Fruit fly (Drosophila melanogaster) whole organism, wandering third instar larva: ENCODE data around the gene CG42705.
A peak's percentile ranks its signal among the peaks of the same experiment; 100 is the strongest.

ENCODE experiments used
- Abd-B ChIP-seq: fragments of >200 bp; optimal IDR thresholded peaks from 2 replicates; lab custom pipeline; 2017; ENCODE audit warnings: missing biosample characterization, missing genetic modification characterization
- CG9705 ChIP-seq: fragments of 200-800 bp; sonication (Bioruptor generic); optimal IDR thresholded peaks from 2 replicates; lab custom pipeline; 2018; ENCODE audit warnings: missing biosample characterization, mild to moderate bottlenecking, missing genetic modification characterization
- CrebA ChIP-seq: fragments of 200-800 bp; sonication (Bioruptor generic); optimal IDR thresholded peaks from 2 replicates; lab custom pipeline; 2016; ENCODE audit warnings: missing biosample characterization, mild to moderate bottlenecking, missing genetic modification characterization, borderline replicate concordance
- Dfd ChIP-seq: fragments of >200 bp; optimal IDR thresholded peaks from 2 replicates; lab custom pipeline; 2017; ENCODE audit warnings: missing biosample characterization, missing genetic modification characterization
- Dif ChIP-seq: fragments of 200-275, 200-300 bp; sonication (Bioruptor generic); optimal IDR thresholded peaks from 2 replicates; lab custom pipeline; 2018; ENCODE audit warnings: missing biosample characterization, missing genetic modification characterization; ENCODE audit not compliant: partially characterized antibody
- GATAd ChIP-seq: sonication (Bioruptor generic); optimal IDR thresholded peaks from 2 replicates; lab custom pipeline; 2016; ENCODE audit warnings: missing biosample characterization, missing genetic modification characterization
- HLH106 ChIP-seq: fragments of 200-800 bp; optimal IDR thresholded peaks from 3 replicates; lab custom pipeline; 2019; ENCODE audit warnings: missing biosample characterization, mild to moderate bottlenecking, missing genetic modification characterization, moderate library complexity
- Hnf4 ChIP-seq: fragments of 200-800 bp; sonication (Bioruptor generic); optimal IDR thresholded peaks from 2 replicates; lab custom pipeline; 2016; ENCODE audit warnings: missing biosample characterization, mild to moderate bottlenecking, missing genetic modification characterization
- Hr78 ChIP-seq: fragments of >200 bp; optimal IDR thresholded peaks from 2 replicates; lab custom pipeline; 2017; ENCODE audit warnings: missing biosample characterization, missing genetic modification characterization
- Hr83 ChIP-seq: fragments of 200-300 bp; sonication (Bioruptor generic); optimal IDR thresholded peaks from 2 replicates; lab custom pipeline; 2016; ENCODE audit warnings: missing biosample characterization, mild to moderate bottlenecking, missing genetic modification characterization, moderate library complexity; ENCODE audit not compliant: poor library complexity, severe bottlenecking
- Jra ChIP-seq: sonication (Bioruptor generic); optimal IDR thresholded peaks from 2 replicates; lab custom pipeline; 2016; ENCODE audit warnings: missing biosample characterization, missing genetic modification characterization
- Mio ChIP-seq: sonication (Bioruptor generic); optimal IDR thresholded peaks from 2 replicates; lab custom pipeline; 2016; ENCODE audit warnings: missing biosample characterization, missing genetic modification characterization
- Myc ChIP-seq: fragments of >200 bp; optimal IDR thresholded peaks from 2 replicates; lab custom pipeline; 2017
- N ChIP-seq: fragments of >200 bp; optimal IDR thresholded peaks from 2 replicates; lab custom pipeline; 2018; ENCODE audit warnings: missing biosample characterization, missing external identifiers, missing genetic modification characterization
- OdsH ChIP-seq: fragments of 200-800 bp; sonication (Bioruptor generic); optimal IDR thresholded peaks from 2 replicates; lab custom pipeline; 2016; ENCODE audit warnings: missing biosample characterization, mild to moderate bottlenecking, missing genetic modification characterization
- Rel ChIP-seq, 2 experiments: fragments of 200-800 bp; sonication (Bioruptor generic) in 1 of 2; optimal IDR thresholded peaks; 2 replicates in 1 of 2; 3 replicates in 1 of 2; lab custom pipeline; 2016 to 2019; ENCODE audit warnings: mild to moderate bottlenecking in 2 of 2, missing biosample characterization in 2 of 2, missing genetic modification characterization in 2 of 2, moderate library complexity in 1 of 2
- Sp1 ChIP-seq: fragments of 200-800 bp; sonication (Bioruptor generic); optimal IDR thresholded peaks from 3 replicates; lab custom pipeline; 2019; ENCODE audit warnings: missing biosample characterization, mild to moderate bottlenecking, missing genetic modification characterization, moderate library complexity
- Vsx2 ChIP-seq: fragments of 200-300, 225-300 bp; sonication (Bioruptor generic); optimal IDR thresholded peaks from 2 replicates; lab custom pipeline; 2018; ENCODE audit warnings: missing biosample characterization, missing genetic modification characterization; ENCODE audit not compliant: partially characterized antibody
- br ChIP-seq: fragments of 200-800 bp; sonication (Bioruptor generic); optimal IDR thresholded peaks from 2 replicates; lab custom pipeline; 2016; ENCODE audit warnings: missing biosample characterization, missing genetic modification characterization
- brk ChIP-seq: fragments of 200-800 bp; sonication (Bioruptor generic); optimal IDR thresholded peaks from 2 replicates; lab custom pipeline; 2016; ENCODE audit warnings: missing biosample characterization, mild to moderate bottlenecking, missing genetic modification characterization
- dl ChIP-seq, 2 experiments: fragments of 175-275, 200-275 bp in 1 of 2; fragments of 200-275 bp in 1 of 2; sonication (Bioruptor generic); optimal IDR thresholded peaks; lab custom pipeline; 2018; ENCODE audit warnings: mild to moderate bottlenecking in 2 of 2, missing biosample characterization in 2 of 2, missing genetic modification characterization in 2 of 2, moderate library complexity in 2 of 2; ENCODE audit not compliant: partially characterized antibody in 2 of 2, insufficient read depth in 1 of 2
- dmrt93B ChIP-seq: fragments of 200-800 bp; sonication (Bioruptor generic); optimal IDR thresholded peaks from 2 replicates; lab custom pipeline; 2018; ENCODE audit warnings: missing biosample characterization, mild to moderate bottlenecking, missing genetic modification characterization
- dsf ChIP-seq: sonication (Bioruptor generic); optimal IDR thresholded peaks from 2 replicates; lab custom pipeline; 2016; ENCODE audit warnings: missing biosample characterization, missing genetic modification characterization, borderline replicate concordance
- ey ChIP-seq: fragments of 200-800 bp; sonication (Bioruptor generic); optimal IDR thresholded peaks from 2 replicates; lab custom pipeline; 2016; ENCODE audit warnings: missing biosample characterization, missing genetic modification characterization
- foxo ChIP-seq, 2 experiments: fragments of 200-800 bp; sonication (Bioruptor generic); optimal IDR thresholded peaks; 2 replicates in 1 of 2; 3 replicates in 1 of 2; lab custom pipeline; 2016 to 2017; ENCODE audit warnings: missing biosample characterization in 2 of 2, missing genetic modification characterization in 2 of 2
- fru ChIP-seq: fragments of 200-800 bp; sonication (Bioruptor generic); optimal IDR thresholded peaks from 3 replicates; lab custom pipeline; 2016; ENCODE audit warnings: missing biosample characterization, mild to moderate bottlenecking, missing genetic modification characterization
- h ChIP-seq: fragments of 200-800 bp; sonication (Bioruptor generic); optimal IDR thresholded peaks from 3 replicates; lab custom pipeline; 2016; ENCODE audit warnings: missing biosample characterization, mild to moderate bottlenecking, missing genetic modification characterization
- jim ChIP-seq: fragments of 175-275, 200-325 bp; sonication (Bioruptor generic); optimal IDR thresholded peaks from 2 replicates; lab custom pipeline; 2016; ENCODE audit warnings: missing biosample characterization, mild to moderate bottlenecking, missing genetic modification characterization
- lola ChIP-seq: fragments of >200 bp; optimal IDR thresholded peaks from 2 replicates; lab custom pipeline; 2017; ENCODE audit warnings: missing biosample characterization, missing genetic modification characterization
- psq ChIP-seq: fragments of 200-800 bp; sonication (Bioruptor generic); optimal IDR thresholded peaks from 3 replicates; lab custom pipeline; 2017; ENCODE audit warnings: missing biosample characterization, mild to moderate bottlenecking, missing genetic modification characterization, moderate library complexity
- rgr ChIP-seq: fragments of 200-800 bp; sonication (Bioruptor generic); optimal IDR thresholded peaks from 3 replicates; lab custom pipeline; 2016; ENCODE audit warnings: missing biosample characterization, mild to moderate bottlenecking, missing genetic modification characterization
- sv ChIP-seq: fragments of 200-800 bp; sonication (Bioruptor generic); optimal IDR thresholded peaks from 3 replicates; lab custom pipeline; 2016; ENCODE audit warnings: missing biosample characterization, missing genetic modification characterization
- tai ChIP-seq: sonication (Bioruptor generic); optimal IDR thresholded peaks from 2 replicates; lab custom pipeline; 2016; ENCODE audit warnings: missing biosample characterization, missing genetic modification characterization
- usp ChIP-seq: fragments of >200 bp; optimal IDR thresholded peaks from 2 replicates; lab custom pipeline; 2017; ENCODE audit warnings: missing biosample characterization, missing genetic modification characterization
- woc ChIP-seq: sonication (Bioruptor generic); optimal IDR thresholded peaks from 2 replicates; lab custom pipeline; 2016; ENCODE audit warnings: missing biosample characterization, mild to moderate bottlenecking, missing genetic modification characterization

Gene CG42705

DNA sequence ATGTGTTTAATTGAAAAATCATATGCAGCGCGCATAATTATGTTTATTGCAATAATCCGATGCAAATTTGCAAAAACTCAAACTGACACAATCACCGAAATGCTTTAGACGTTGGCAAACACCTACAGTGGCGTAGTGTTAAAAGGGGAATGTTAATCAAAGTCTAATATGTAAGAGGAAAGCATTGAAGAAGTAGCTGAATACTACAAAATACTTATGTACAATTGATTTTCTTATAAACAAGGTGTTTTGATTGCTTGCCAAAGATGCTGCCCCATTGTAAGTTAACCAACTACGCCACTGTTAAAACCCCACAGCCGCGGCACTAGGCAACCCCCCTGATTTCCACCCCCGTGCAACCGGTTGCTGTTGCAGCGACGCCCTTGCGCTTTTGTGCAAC is 34.1 kb upstream of the CG42705 start:
- TF ChIP-seq fru (peak; percentile 38), ey (GFP tag; lab: Kevin White, UChicago) (peak; percentile 25), GATAd (GFP tag; lab: Kevin White, UChicago) (no peak), h (GFP tag; lab: Kevin White, UChicago) (peak; percentile 18), foxo (GFP tag; optimal IDR thresholded peaks at IDR 0.05; lab: Kevin White, UChicago) (peak in 1 of 2 experiments; percentile 40), HLH106 (tag; lab: Kevin White, UChicago) (peak; percentile 43), OdsH (GFP tag; lab: Kevin White, UChicago) (peak; percentile 12), Sp1 (peak; percentile 41), dmrt93B (GFP tag; lab: Kevin White, UChicago) (peak; percentile 6), Hnf4 (GFP tag; lab: Kevin White, UChicago) (no peak)

DNA sequence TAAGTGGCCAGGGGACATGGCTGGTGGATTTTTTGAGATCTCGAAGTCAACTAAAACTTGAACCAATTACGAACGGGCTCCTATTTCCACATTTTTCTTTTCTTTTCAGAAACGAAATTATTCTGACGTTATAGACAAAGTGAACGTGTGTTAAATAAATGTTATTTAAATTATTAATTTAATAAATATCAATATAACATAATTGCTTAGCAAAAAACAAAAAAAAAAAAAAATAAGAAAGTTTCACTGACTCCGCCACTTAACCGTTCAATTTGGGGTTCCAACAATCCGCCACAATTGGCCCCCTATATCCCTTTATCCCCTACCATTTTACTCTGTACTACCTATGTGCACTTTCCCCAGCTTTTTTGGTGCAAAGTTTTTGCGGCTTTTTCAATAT is 30.8 kb upstream of the CG42705 start, which contains the start of gene CG42781:
TSS of gene CG42781 (minus strand) at position 101 of the 400 bp plus-strand sequence.
- TF ChIP-seq Rel (GFP tag; optimal IDR thresholded peaks at IDR 0.05; lab: Kevin White, UChicago) (no peak), Rel (tag; optimal IDR thresholded peaks at IDR 0.05; lab: Kevin White, UChicago) (no peak), usp (GFP tag; lab: Kevin White, UChicago) (no peak), Dfd (GFP tag; lab: Kevin White, UChicago) (no peak), CG9705 (GFP tag; lab: Kevin White, UChicago) (no peak), jim (GFP tag; lab: Kevin White, UChicago) (no peak), sv (GFP tag; lab: Kevin White, UChicago) (no peak), dsf (GFP tag; lab: Kevin White, UChicago) (no peak), tai (GFP tag; lab: Kevin White, UChicago) (no peak), rgr (GFP tag; lab: Kevin White, UChicago) (no peak), psq (GFP tag; lab: Kevin White, UChicago) (no peak), ey (GFP tag; lab: Kevin White, UChicago) (no peak)
- TF ChIP-seq, all 38 proteins: peak for 0

DNA sequence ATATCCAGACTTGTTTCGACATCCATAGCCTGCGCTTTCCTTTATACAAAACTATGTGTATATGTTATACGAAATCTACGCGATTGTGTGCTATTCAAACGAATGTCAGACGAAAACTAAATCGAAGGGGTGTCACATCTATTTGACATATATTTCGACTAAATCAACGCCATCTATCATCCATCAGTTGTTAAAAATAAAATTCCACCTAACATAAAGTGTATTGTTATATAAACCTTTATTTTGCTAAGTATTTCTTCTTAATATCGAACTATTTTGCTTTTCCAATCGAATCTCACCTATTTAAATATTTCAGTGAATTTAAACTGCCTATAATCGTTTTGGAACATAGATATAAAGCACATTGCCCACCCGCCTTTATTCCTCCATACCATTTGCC is 10.6 kb upstream of the CG42705 start, which contains the start of gene CG15035:
TSS of gene CG15035 (minus strand) at position 101 of the 400 bp plus-strand sequence.
- no peak for TF ChIP-seq CG9705 (GFP tag; lab: Kevin White, UChicago)
- TF ChIP-seq dl (GFP tag; optimal IDR thresholded peaks at IDR 0.05; lab: Kevin White, UChicago; ENCODE audit: insufficient read depth in 1 of 2, partially characterized antibody in 2 of 2) = no peak
- no peak for TF ChIP-seq dmrt93B (GFP tag; lab: Kevin White, UChicago)
- TF ChIP-seq usp (GFP tag; lab: Kevin White, UChicago) = no peak
- TF ChIP-seq psq (GFP tag; lab: Kevin White, UChicago) = no peak
- no peak for TF ChIP-seq N (GFP tag; lab: Kevin White, UChicago)
- no peak for TF ChIP-seq Dfd (GFP tag; lab: Kevin White, UChicago)
- no peak for TF ChIP-seq Dif
- TF ChIP-seq woc (GFP tag; lab: Kevin White, UChicago) = no peak
- TF ChIP-seq br (GFP tag; lab: Kevin White, UChicago) = no peak
- TF ChIP-seq ey (GFP tag; lab: Kevin White, UChicago) = no peak
- no peak for TF ChIP-seq Hnf4 (GFP tag; lab: Kevin White, UChicago)
- no peak for TF ChIP-seq Vsx2 (GFP tag; lab: Kevin White, UChicago)
- TF ChIP-seq Hr83 (GFP tag; lab: Kevin White, UChicago) = no peak
- TF ChIP-seq Rel (GFP tag; optimal IDR thresholded peaks at IDR 0.05; lab: Kevin White, UChicago) = no peak
- no peak for TF ChIP-seq Rel (tag; optimal IDR thresholded peaks at IDR 0.05; lab: Kevin White, UChicago)
- no peak for TF ChIP-seq CrebA (GFP tag; lab: Kevin White, UChicago)
- TF ChIP-seq tai (GFP tag; lab: Kevin White, UChicago) = no peak
- TF ChIP-seq Abd-B (GFP tag; lab: Kevin White, UChicago) = no peak

DNA sequence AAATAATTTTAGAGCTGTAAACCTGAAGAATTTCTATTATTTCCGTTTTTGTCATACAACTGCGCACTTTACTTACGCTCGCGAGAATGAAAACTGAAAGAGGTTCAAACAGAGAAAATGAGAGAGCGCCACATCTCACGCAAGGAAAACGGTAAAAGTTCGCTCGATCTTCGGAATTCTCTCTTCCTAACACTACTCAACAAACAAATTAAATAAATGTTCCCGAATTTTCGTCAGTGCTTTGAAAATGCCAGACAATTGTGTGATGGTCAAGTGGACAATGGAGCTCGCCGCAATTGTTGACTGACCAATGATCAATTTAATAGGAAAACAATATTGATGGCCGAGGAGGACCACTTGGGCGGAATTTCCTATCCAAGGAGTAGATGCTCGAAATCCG is 8.0 kb upstream of the CG42705 start, which contains the start of gene CG1677:
TSS of gene CG1677 (minus strand) at position 101 of the 400 bp plus-strand sequence.
- TF ChIP-seq Rel (GFP tag; optimal IDR thresholded peaks at IDR 0.05; lab: Kevin White, UChicago) (no peak), Rel (tag; optimal IDR thresholded peaks at IDR 0.05; lab: Kevin White, UChicago) (no peak), Jra (GFP tag; lab: Kevin White, UChicago) (no peak), jim (GFP tag; lab: Kevin White, UChicago) (no peak), Myc (lab: Kevin White, UChicago) (no peak), Mio (GFP tag; lab: Kevin White, UChicago) (no peak), Hr78 (no peak), GATAd (GFP tag; lab: Kevin White, UChicago) (no peak), woc (GFP tag; lab: Kevin White, UChicago) (no peak), N (GFP tag; lab: Kevin White, UChicago) (no peak), lola (no peak), h (GFP tag; lab: Kevin White, UChicago) (no peak), Abd-B (GFP tag; lab: Kevin White, UChicago) (no peak), brk (GFP tag; lab: Kevin White, UChicago) (no peak), OdsH (GFP tag; lab: Kevin White, UChicago) (no peak)
